Worm (Caenorhabditis elegans) whole organism, mixed stage, embryonic: Measurements from ENCODE around the gene T16A1.2.

Experiments used
- ceh-39 ChIP-seq: fragments of 150-350 bp; optimal IDR thresholded peaks from 2 replicates; lab custom pipeline; 2014; ENCODE audit warnings: missing biosample characterization, missing genetic modification characterization
- ceh-83 ChIP-seq: fragments of 200-800 bp; sonication (Bioruptor generic); optimal IDR thresholded peaks from 2 replicates; lab custom pipeline; 2018; ENCODE audit warnings: mild to moderate bottlenecking, missing genetic modification characterization, missing compliant biosample characterization
- elt-1 ChIP-seq: sonication (generic microtip); optimal IDR thresholded peaks from 2 replicates; lab custom pipeline; 2017; ENCODE audit warnings: missing genetic modification characterization, mild to moderate bottlenecking, missing compliant biosample characterization, antibody characterized with exemption, moderate library complexity, borderline replicate concordance; ENCODE audit not compliant: insufficient read depth
- elt-3 ChIP-seq: fragments of 150-350 bp; optimal IDR thresholded peaks from 2 replicates; lab custom pipeline; 2014; ENCODE audit warnings: missing biosample characterization, missing genetic modification characterization
- hlh-1 ChIP-seq: fragments of 150-350 bp; optimal IDR thresholded peaks from 2 replicates; lab custom pipeline; 2014; ENCODE audit warnings: missing biosample characterization, missing genetic modification reagents, missing genetic modification characterization
- nhr-12 ChIP-seq: fragments of 150-350 bp; optimal IDR thresholded peaks from 2 replicates; lab custom pipeline; 2014; ENCODE audit warnings: missing biosample characterization, missing genetic modification characterization
- nhr-2 ChIP-seq: fragments of 150-350 bp; optimal IDR thresholded peaks from 2 replicates; lab custom pipeline; 2014; ENCODE audit warnings: missing biosample characterization, missing genetic modification characterization
- nhr-237 ChIP-seq: fragments of 150-350 bp; optimal IDR thresholded peaks from 2 replicates; lab custom pipeline; 2014; ENCODE audit warnings: missing biosample characterization, missing genetic modification characterization
- nhr-76 ChIP-seq: sonication (generic microtip); optimal IDR thresholded peaks from 2 replicates; lab custom pipeline; 2017; ENCODE audit warnings: missing biosample characterization, missing genetic modification characterization
- snpc-4 ChIP-seq: fragments of 150-350 bp; optimal IDR thresholded peaks from 2 replicates; lab custom pipeline; 2014; ENCODE audit warnings: missing biosample characterization, missing genetic modification characterization
- unc-120 ChIP-seq: sonication (generic microtip); optimal IDR thresholded peaks from 2 replicates; lab custom pipeline; 2017; ENCODE audit warnings: missing genetic modification characterization, missing compliant biosample characterization; ENCODE audit not compliant: poor library complexity, severe bottlenecking
- unc-62 ChIP-seq: fragments of 150-350 bp; optimal IDR thresholded peaks from 2 replicates; lab custom pipeline; 2014; ENCODE audit warnings: missing biosample characterization, missing genetic modification reagents, missing genetic modification characterization
- ztf-11 ChIP-seq: fragments of 150-350 bp; optimal IDR thresholded peaks from 2 replicates; lab custom pipeline; 2014; ENCODE audit warnings: missing biosample characterization, missing genetic modification characterization

- no peak for TF ChIP-seq unc-62 (GFP tag; lab: Kevin White, UChicago)
- TF ChIP-seq nhr-237 = no peak
- TF ChIP-seq nhr-76 (tag; lab: Kevin White, UChicago) = no peak
- TF ChIP-seq elt-1 = no peak
- no peak for TF ChIP-seq hlh-1 (tag; lab: Kevin White, UChicago)
- no peak for TF ChIP-seq nhr-12 (tag; lab: Kevin White, UChicago)
- TF ChIP-seq unc-120 = no peak
- no peak for TF ChIP-seq ztf-11 (tag; lab: Kevin White, UChicago)
- TF ChIP-seq ceh-39 (tag; lab: Kevin White, UChicago) = no peak
- TF ChIP-seq ceh-83 (GFP tag; lab: Kevin White, UChicago) = no peak
- TF ChIP-seq elt-3 = no peak
- no peak for TF ChIP-seq nhr-2 (tag; lab: Kevin White, UChicago)
- no peak for TF ChIP-seq snpc-4 (tag; lab: Kevin White, UChicago)
These were observed 15.0 kb upstream of the T16A1.2 start, which contains the start of gene F07E5.9 for ce11 chrII:2080425-2080824.
